Fruit fly (Drosophila melanogaster): ENCODE results near the gene CG12003.

CG12003 gene

DNA sequence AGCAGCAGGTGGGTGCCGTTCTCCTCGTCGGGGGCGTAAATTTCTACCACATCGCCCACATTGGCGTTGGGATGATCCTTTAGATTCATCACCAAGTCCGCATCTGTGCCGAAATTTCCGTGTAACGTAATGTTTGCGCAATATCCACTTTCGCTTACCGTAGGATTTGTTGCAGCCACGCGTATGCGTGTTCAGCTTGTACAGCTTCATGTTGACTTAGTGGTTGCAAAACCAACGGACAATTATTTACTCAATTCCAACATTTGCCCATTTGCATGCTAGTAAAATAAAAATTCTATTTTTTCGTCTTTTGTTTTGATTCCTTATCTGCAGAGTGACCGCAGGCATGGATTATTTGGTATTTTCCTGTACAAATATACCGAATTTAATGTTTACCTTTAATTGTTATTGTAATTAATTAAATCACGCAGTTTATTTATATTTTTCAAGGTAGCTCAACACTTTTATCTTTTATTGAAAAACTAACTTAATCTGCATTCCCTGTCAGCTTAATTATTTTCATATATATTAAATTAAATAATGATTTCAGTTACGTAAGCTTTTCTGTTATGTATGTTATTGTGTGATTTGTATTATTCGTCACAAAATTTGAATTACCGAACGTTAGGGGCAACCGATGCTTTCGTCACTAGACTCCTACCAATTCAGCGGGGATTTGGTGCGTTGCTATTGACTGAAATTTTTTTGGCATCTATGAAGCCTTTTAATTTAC is 31.3 kb upstream of the CG12003 start, which contains the start of gene Iml1 (continued):
- TF ChIP-seq ken (GFP tag; IDR thresholded peaks at IDR 0.05) (0 out of 3 replicates have a peak, but pooled peaks have one; percentile 23), dati (GFP tag; IDR thresholded peaks at IDR 0.05) (no peak), HLH4C (GFP tag; IDR thresholded peaks at IDR 0.05; ENCODE audit: partially characterized antibody) (no peak), vnd (GFP tag; IDR thresholded peaks at IDR 0.05; ENCODE audit: partially characterized antibody) (no peak), amos (GFP tag; IDR thresholded peaks at IDR 0.05; ENCODE audit: partially characterized antibody) (no peak), CG3407 (GFP tag; optimal IDR thresholded peaks at IDR 0.05) (no peak), CG14667 (GFP tag; IDR thresholded peaks at IDR 0.05) (peak; percentile 31; the same call in 1 of the 2 replicates), CG10209 (GFP tag; optimal IDR thresholded peaks at IDR 0.05) (no peak), Blimp-1 (GFP tag; optimal IDR thresholded peaks at IDR 0.05) (no peak), trh (GFP tag; optimal IDR thresholded peaks at IDR 0.05) (no peak), CG2202 (tag; optimal IDR thresholded peaks at IDR 0.05) (no peak), tgo (GFP tag; IDR thresholded peaks at IDR 0.05) (peak; percentile 47; the same call in 2 of the 3 replicates), CG10565 (GFP tag; optimal IDR thresholded peaks at IDR 0.05) (no peak), CG1024 (GFP tag; IDR thresholded peaks at IDR 0.05) (no peak), Dbx (GFP tag; IDR thresholded peaks at IDR 0.05) (no peak), CG33557 (GFP tag; optimal IDR thresholded peaks at IDR 0.05) (no peak), CHES-1-like (GFP tag; optimal IDR thresholded peaks at IDR 0.05) (no peak), esg (GFP tag; conservative IDR thresholded peaks at IDR 0.05) (0 out of 2 replicates have a peak, but pooled peaks have one; percentile 29), tup (GFP tag; optimal IDR thresholded peaks at IDR 0.05) (no peak), schlank (tag; optimal IDR thresholded peaks at IDR 0.05) (no peak), CG4820 (GFP tag; optimal IDR thresholded peaks at IDR 0.05) (peak; percentile 27), CG10267 (tag; optimal IDR thresholded peaks at IDR 0.05) (peak; percentile 47), pnt (GFP tag; optimal IDR thresholded peaks at IDR 0.05) (peak; percentile 1), CG1233 (GFP tag; optimal IDR thresholded peaks at IDR 0.05) (no peak), Oli (tag; optimal IDR thresholded peaks at IDR 0.05) (peak; percentile 11), CG13624 (GFP tag; optimal IDR thresholded peaks at IDR 0.05) (no peak), CG7928 (GFP tag; optimal IDR thresholded peaks at IDR 0.05) (no peak), al (GFP tag; IDR thresholded peaks at IDR 0.05) (peak; percentile 68), insv (GFP tag; optimal IDR thresholded peaks at IDR 0.05) (no peak), CG3726 (GFP tag; IDR thresholded peaks at IDR 0.05) (no peak), CG10462 (GFP tag; optimal IDR thresholded peaks at IDR 0.05) (no peak), dysf (GFP tag; IDR thresholded peaks at IDR 0.05) (peak; percentile 53; the same call in 2 of the 3 replicates), dmrt11E (tag; optimal IDR thresholded peaks at IDR 0.05) (no peak), mam (GFP tag; optimal IDR thresholded peaks at IDR 0.05) (no peak), CG3065 (GFP tag; optimal IDR thresholded peaks at IDR 0.05) (no peak), tap (tag; optimal IDR thresholded peaks at IDR 0.05) (no peak), ewg (GFP tag; optimal IDR thresholded peaks at IDR 0.05) (no peak), CG10366 (GFP tag; IDR thresholded peaks at IDR 0.05) (no peak), MTF-1 (GFP tag; optimal IDR thresholded peaks at IDR 0.05; ENCODE audit: borderline replicate concordance) (no peak), CG9215 (GFP tag; IDR thresholded peaks at IDR 0.05) (peak; percentile 45), Atf3 (GFP tag; optimal IDR thresholded peaks at IDR 0.05) (no peak), stc (GFP tag; IDR thresholded peaks at IDR 0.05) (no peak), Mad (GFP tag; optimal IDR thresholded peaks at IDR 0.05) (no peak), ranshi (GFP tag; IDR thresholded peaks at IDR 0.05) (0 out of 2 replicates have a peak, but pooled peaks have one; percentile 15), Dref (GFP tag; IDR thresholded peaks at IDR 0.05) (no peak), phol (tag; optimal IDR thresholded peaks at IDR 0.05) (peak; percentile 52), CG2875 (GFP tag; optimal IDR thresholded peaks at IDR 0.05) (no peak), CG4707 (GFP tag; optimal IDR thresholded peaks at IDR 0.05) (no peak), Ravus (GFP tag; IDR thresholded peaks at IDR 0.05) (no peak), Med (GFP tag) (peak; percentile 74)

Measured in whole organism, embryonic.